Worm (Caenorhabditis elegans) whole organism, mixed stage, embryonic: ENCODE results near the gene T05A1.5.

Experiments
- M03D4.4 ChIP-seq: sonication (generic microtip); optimal IDR thresholded peaks from 2 replicates; lab custom pipeline; 2017; ENCODE audit warnings: mild to moderate bottlenecking, missing genetic modification characterization, missing compliant biosample characterization
- ces-1 ChIP-seq: fragments of 150-350 bp; optimal IDR thresholded peaks from 2 replicates; lab custom pipeline; 2014; ENCODE audit warnings: missing biosample characterization, missing genetic modification reagents, missing genetic modification characterization
- lsy-2 ChIP-seq: fragments of 150-350 bp; optimal IDR thresholded peaks from 2 replicates; lab custom pipeline; 2014; ENCODE audit warnings: missing biosample characterization, missing genetic modification characterization
- mab-5 ChIP-seq: fragments of 150-350 bp; optimal IDR thresholded peaks from 2 replicates; lab custom pipeline; 2014; ENCODE audit warnings: missing biosample characterization, missing genetic modification characterization
- nhr-12 ChIP-seq: fragments of 150-350 bp; optimal IDR thresholded peaks from 2 replicates; lab custom pipeline; 2014; ENCODE audit warnings: missing biosample characterization, missing genetic modification characterization
- nhr-76 ChIP-seq: sonication (generic microtip); optimal IDR thresholded peaks from 2 replicates; lab custom pipeline; 2017; ENCODE audit warnings: missing biosample characterization, missing genetic modification characterization
- sem-2 ChIP-seq: fragments of 200-800 bp; sonication (Bioruptor generic); optimal IDR thresholded peaks from 2 replicates; lab custom pipeline; 2018; ENCODE audit warnings: mild to moderate bottlenecking, missing genetic modification characterization, missing compliant biosample characterization
- snpc-4 ChIP-seq: fragments of 150-350 bp; optimal IDR thresholded peaks from 2 replicates; lab custom pipeline; 2014; ENCODE audit warnings: missing biosample characterization, missing genetic modification characterization
- unc-62 ChIP-seq: fragments of 150-350 bp; optimal IDR thresholded peaks from 2 replicates; lab custom pipeline; 2014; ENCODE audit warnings: missing biosample characterization, missing genetic modification reagents, missing genetic modification characterization

DNA sequence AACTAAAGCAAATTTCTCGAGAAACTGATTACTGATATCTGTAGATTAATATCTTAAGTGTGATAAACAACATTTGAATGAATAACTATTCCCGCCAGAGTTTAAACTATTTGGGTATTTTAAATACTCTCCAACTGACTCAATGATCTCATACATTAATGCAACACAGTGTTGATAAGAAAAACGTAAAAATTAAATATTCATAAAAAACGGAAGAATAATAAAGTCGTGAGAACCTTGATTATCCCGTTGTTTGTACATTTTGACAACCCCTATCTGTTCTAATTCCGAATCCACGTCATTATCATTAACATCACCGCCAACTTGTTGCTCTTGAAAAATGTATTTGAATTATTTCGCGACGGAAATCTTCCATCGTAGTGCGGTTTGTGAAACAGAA lies 16.4 kb upstream of the T05A1.5 start, which contains the start of gene elo-7:
- no peak for TF ChIP-seq ces-1
- no peak for TF ChIP-seq unc-62 (GFP tag; lab: Kevin White, UChicago)
- no peak for TF ChIP-seq M03D4.4
- no peak for TF ChIP-seq sem-2 (GFP tag; lab: Kevin White, UChicago)
- TF ChIP-seq nhr-76: no peak
- TF ChIP-seq lsy-2: no peak
- no peak for TF ChIP-seq snpc-4
- no peak for TF ChIP-seq nhr-12 (tag; lab: Kevin White, UChicago)
- TF ChIP-seq mab-5 (tag; lab: Kevin White, UChicago): no peak
